Worm (Caenorhabditis elegans): ENCODE results near the gene wdr-20.

The wdr-20 gene

ce11 chrV:10174632-10175075 is 40.7 kb upstream of the wdr-20 start:
- TF ChIP-seq daf-12 (tag; optimal IDR thresholded peaks at IDR 0.05): no peak
- no peak for TF ChIP-seq fkh-2 (tag; optimal IDR thresholded peaks at IDR 0.05)
- peak; percentile 55 for TF ChIP-seq elt-1 (tag; optimal IDR thresholded peaks at IDR 0.05)
- TF ChIP-seq hmg-11 (tag; optimal IDR thresholded peaks at IDR 0.05): peak; percentile 91
- TF ChIP-seq egl-5 (tag; optimal IDR thresholded peaks at IDR 0.05): peak; percentile 36
- no peak for TF ChIP-seq ZK546.5 (tag; optimal IDR thresholded peaks at IDR 0.05)
- peak; percentile 10 for TF ChIP-seq mdl-1 (tag; optimal IDR thresholded peaks at IDR 0.05)
- TF ChIP-seq unc-62 (GFP tag; optimal IDR thresholded peaks at IDR 0.05): peak; percentile 66
- no peak for TF ChIP-seq nhr-43 (tag; optimal IDR thresholded peaks at IDR 0.05; ENCODE audit: poor library complexity, severe bottlenecking)
- peak; percentile 47 for TF ChIP-seq lin-15B (tag; optimal IDR thresholded peaks at IDR 0.05)
- peak; percentile 35 for TF ChIP-seq snpc-4 (tag; optimal IDR thresholded peaks at IDR 0.05)
- TF ChIP-seq nfya-1 (tag; optimal IDR thresholded peaks at IDR 0.05; ENCODE audit: insufficient read depth): peak; percentile 98
- no peak for TF ChIP-seq R02D3.7 (tag; optimal IDR thresholded peaks at IDR 0.05)
- TF ChIP-seq lin-39 (tag; optimal IDR thresholded peaks at IDR 0.05): peak; percentile 85
- TF ChIP-seq nhr-11 (tag; optimal IDR thresholded peaks at IDR 0.05): peak; percentile 79
- peak; percentile 72 for TF ChIP-seq tbx-2 (tag; optimal IDR thresholded peaks at IDR 0.05)
- TF ChIP-seq sea-2 (GFP tag; optimal IDR thresholded peaks at IDR 0.05): peak; percentile 60
- peak; percentile 69 for TF ChIP-seq zag-1 (tag; optimal IDR thresholded peaks at IDR 0.05)
- peak; percentile 88 for TF ChIP-seq ceh-28 (tag; optimal IDR thresholded peaks at IDR 0.05)
- TF ChIP-seq fkh-10 (GFP tag; optimal IDR thresholded peaks at IDR 0.05): peak; percentile 95
- peak; percentile 57 for TF ChIP-seq lsy-12 (tag; optimal IDR thresholded peaks at IDR 0.05)
- no peak for TF ChIP-seq ceh-9 (tag; optimal IDR thresholded peaks at IDR 0.05)

ce11 chrV:10173653-10174052 is 39.7 kb upstream of the wdr-20 start, which contains the start of gene egl-3:
Gene egl-3, minus strand, starts transcription at chrV:10173753.
- TF ChIP-seq ztf-4 (tag; optimal IDR thresholded peaks at IDR 0.05): no peak

ce11 chrV:10168870-10169269 is 34.9 kb upstream of the wdr-20 start:
- TF ChIP-seq egl-5 (tag; optimal IDR thresholded peaks at IDR 0.05) (no peak), egl-27 (tag; optimal IDR thresholded peaks at IDR 0.05) (no peak), fkh-10 (GFP tag; optimal IDR thresholded peaks at IDR 0.05) (no peak), pha-4 (tag; optimal IDR thresholded peaks at IDR 0.05) (no peak), nhr-76 (tag; optimal IDR thresholded peaks at IDR 0.05) (no peak), lin-39 (tag; optimal IDR thresholded peaks at IDR 0.05) (no peak), aly-2 (tag; optimal IDR thresholded peaks at IDR 0.05) (no peak), elt-2 (tag; optimal IDR thresholded peaks at IDR 0.05) (no peak)

ce11 chrV:10166368-10166767 is 32.4 kb upstream of the wdr-20 start, which contains the start of gene C51E3.6:
Gene C51E3.6, minus strand, starts transcription at chrV:10166468.
- TF ChIP-seq nhr-28 (tag; optimal IDR thresholded peaks at IDR 0.05): no peak
- no peak for TF ChIP-seq sea-2 (GFP tag; optimal IDR thresholded peaks at IDR 0.05)
- TF ChIP-seq pqm-1 (tag; optimal IDR thresholded peaks at IDR 0.05): no peak
- no peak for TF ChIP-seq nhr-12 (tag; optimal IDR thresholded peaks at IDR 0.05)
- no peak for TF ChIP-seq skn-1 (tag; optimal IDR thresholded peaks at IDR 0.05)
- TF ChIP-seq fos-1 (tag; optimal IDR thresholded peaks at IDR 0.05): no peak
- TF ChIP-seq fkh-10 (GFP tag; optimal IDR thresholded peaks at IDR 0.05): no peak
- no peak for TF ChIP-seq daf-12 (tag; optimal IDR thresholded peaks at IDR 0.05)
- TF ChIP-seq mml-1 (tag; optimal IDR thresholded peaks at IDR 0.05): no peak
- TF ChIP-seq ceh-16 (tag; optimal IDR thresholded peaks at IDR 0.05): no peak
- no peak for TF ChIP-seq ceh-82 (tag; optimal IDR thresholded peaks at IDR 0.05)
- no peak for TF ChIP-seq elt-3 (tag; optimal IDR thresholded peaks at IDR 0.05)
- TF ChIP-seq ztf-11 (tag; optimal IDR thresholded peaks at IDR 0.05): no peak
- no peak for TF ChIP-seq lin-15B (tag; optimal IDR thresholded peaks at IDR 0.05)
- no peak for TF ChIP-seq jun-1 (tag; optimal IDR thresholded peaks at IDR 0.05)
- TF ChIP-seq ceh-9 (tag; optimal IDR thresholded peaks at IDR 0.05): no peak
- TF ChIP-seq lin-39 (tag; optimal IDR thresholded peaks at IDR 0.05): no peak
- no peak for TF ChIP-seq ztf-4 (tag; optimal IDR thresholded peaks at IDR 0.05)
